Fruit fly (Drosophila melanogaster) whole organism, adult: ENCODE data around the gene CG15717.

Source experiments
- CG7101 ChIP-seq: fragments of 200-800 bp; sonication (Bioruptor generic); optimal IDR thresholded peaks from 2 replicates; lab custom pipeline; 2018; ENCODE audit warnings: missing biosample characterization, mild to moderate bottlenecking, missing genetic modification characterization, moderate library complexity
- cnc ChIP-seq, 2 experiments: fragments of >200 bp; optimal IDR thresholded peaks; 2 replicates each; lab custom pipeline; 2017
- toe ChIP-seq: fragments of 200-800 bp; sonication (Bioruptor generic); optimal IDR thresholded peaks from 2 replicates; lab custom pipeline; 2016; ENCODE audit warnings: missing biosample characterization, missing genetic modification characterization

dm6 chrX:13105220-13105619 is 23.5 kb upstream of the CG15717 start:
- TF ChIP-seq cnc (optimal IDR thresholded peaks at IDR 0.05; lab: Kevin White, UChicago) (no peak), CG7101 (tag; lab: Kevin White, UChicago) (peak; percentile 60), toe (GFP tag; lab: Kevin White, UChicago) (no peak)
